Worm (Caenorhabditis elegans) whole organism, L4 larva: ENCODE results near the gene sre-41.

Source experiments
- F26F4.8 ChIP-seq: fragments of 200-800 bp; sonication (Bioruptor generic); conservative IDR thresholded peaks from 2 replicates; pipeline ENCODE4 v1.3.6; 2022; ENCODE audit warnings: missing genetic modification characterization, missing compliant biosample characterization
- F44E2.7 ChIP-seq: fragments of 200-800 bp; sonication (Bioruptor generic); IDR thresholded peaks from 2 replicates; pipeline ENCODE4 v2.1.2; 2022; ENCODE audit warnings: missing genetic modification characterization, missing compliant biosample characterization
- T20F7.1 ChIP-seq: fragments of 200-800 bp; sonication (Bioruptor generic); optimal IDR thresholded peaks from 2 replicates; lab custom pipeline; 2018; ENCODE audit warnings: mild to moderate bottlenecking, missing genetic modification characterization, missing compliant biosample characterization
- T26A8.4 ChIP-seq: fragments of 200-800 bp; sonication (Bioruptor generic); IDR thresholded peaks from 2 replicates; pipeline ENCODE4 v1.3.6; 2022; ENCODE audit warnings: missing genetic modification characterization, missing compliant biosample characterization
- Y105C5A.15 ChIP-seq: fragments of 200-800 bp; sonication (Bioruptor generic); IDR thresholded peaks from 2 replicates; pipeline ENCODE4 v1.3.6; 2022; ENCODE audit warnings: missing genetic modification characterization, missing compliant biosample characterization
- Y5F2A.4 ChIP-seq: fragments of 200-800 bp; sonication (Bioruptor generic); optimal IDR thresholded peaks from 2 replicates; lab custom pipeline; 2018; ENCODE audit warnings: mild to moderate bottlenecking, missing genetic modification characterization, missing compliant biosample characterization
- ZK337.2 ChIP-seq: fragments of 200-800 bp; sonication (Bioruptor generic); IDR thresholded peaks from 2 replicates; pipeline ENCODE4 v1.3.6; 2022; ENCODE audit warnings: missing genetic modification reagents, missing genetic modification characterization, missing compliant biosample characterization
- ama-1 ChIP-seq: fragments of 150-350 bp; optimal IDR thresholded peaks from 2 replicates; lab custom pipeline; 2014; ENCODE audit warnings: inconsistent platforms, mixed read lengths
- arid-1 ChIP-seq: fragments of 200-800 bp; sonication (Bioruptor generic); conservative IDR thresholded peaks from 2 replicates; pipeline ENCODE4 v1.3.6; 2022; ENCODE audit warnings: missing genetic modification reagents, missing genetic modification characterization, missing compliant biosample characterization
- ceh-20 ChIP-seq: fragments of 200-800 bp; sonication (Bioruptor generic); IDR thresholded peaks from 2 replicates; pipeline ENCODE4 v1.3.6; 2022; ENCODE audit warnings: missing genetic modification reagents, missing genetic modification characterization, missing compliant biosample characterization
- ceh-28 ChIP-seq: fragments of 150-350 bp; optimal IDR thresholded peaks from 2 replicates; lab custom pipeline; 2014; ENCODE audit warnings: missing biosample characterization, missing genetic modification reagents, missing genetic modification characterization
- ceh-44 ChIP-seq: fragments of 200-800 bp; sonication (Bioruptor generic); IDR thresholded peaks from 2 replicates; pipeline ENCODE4 v1.3.6; 2022; ENCODE audit warnings: missing genetic modification reagents, missing genetic modification characterization, missing compliant biosample characterization
- ceh-62 ChIP-seq: sonication (generic microtip); optimal IDR thresholded peaks from 2 replicates; lab custom pipeline; 2017; ENCODE audit warnings: missing biosample characterization, missing genetic modification characterization
- ces-1 ChIP-seq: fragments of 150-350 bp; sonication (generic microtip); optimal IDR thresholded peaks from 4 replicates; lab custom pipeline; 2014; ENCODE audit warnings: missing biosample characterization, missing genetic modification reagents, missing genetic modification characterization
- daf-12 ChIP-seq: fragments of 150-350 bp; optimal IDR thresholded peaks from 2 replicates; lab custom pipeline; 2014; ENCODE audit warnings: missing biosample characterization, missing genetic modification reagents, missing genetic modification characterization
- dmd-6 ChIP-seq: fragments of 200-800 bp; sonication (Bioruptor generic); IDR thresholded peaks from 2 replicates; pipeline ENCODE4 v1.3.6; 2022; ENCODE audit warnings: missing genetic modification reagents, missing genetic modification characterization, missing compliant biosample characterization
- dmd-8 ChIP-seq: fragments of 200-800 bp; sonication (Bioruptor generic); IDR thresholded peaks from 2 replicates; pipeline ENCODE4 v1.3.6; 2022; ENCODE audit warnings: missing genetic modification characterization, missing compliant biosample characterization
- duxl-1 ChIP-seq: sonication (generic microtip); optimal IDR thresholded peaks from 2 replicates; lab custom pipeline; 2016; ENCODE audit warnings: mild to moderate bottlenecking, missing genetic modification characterization, moderate library complexity, missing compliant biosample characterization; ENCODE audit not compliant: poor library complexity
- egl-27 ChIP-seq: sonication (generic microtip); optimal IDR thresholded peaks from 3 replicates; lab custom pipeline; 2017; ENCODE audit warnings: missing biosample characterization, missing genetic modification reagents, missing genetic modification characterization
- egl-43 ChIP-seq: fragments of 200-800 bp; sonication (Bioruptor generic); IDR thresholded peaks from 2 replicates; pipeline ENCODE4 v1.3.6; 2022; ENCODE audit warnings: missing genetic modification reagents, missing genetic modification characterization, missing compliant biosample characterization
- fkh-10 ChIP-seq: fragments of 150-350 bp; optimal IDR thresholded peaks from 2 replicates; lab custom pipeline; 2014; ENCODE audit warnings: missing biosample characterization, missing genetic modification reagents, missing genetic modification characterization
- gei-8 ChIP-seq: fragments of 200-800 bp; sonication (Bioruptor generic); optimal IDR thresholded peaks from 2 replicates; lab custom pipeline; 2018; ENCODE audit warnings: mild to moderate bottlenecking, missing genetic modification characterization, missing compliant biosample characterization
- jun-1 ChIP-seq: fragments of 150-350 bp; optimal IDR thresholded peaks from 2 replicates; lab custom pipeline; 2014; ENCODE audit warnings: missing biosample characterization, missing genetic modification reagents, missing genetic modification characterization
- lin-15B ChIP-seq: fragments of 150-350 bp; sonication (generic microtip); optimal IDR thresholded peaks from 3 replicates; lab custom pipeline; 2014; ENCODE audit warnings: missing biosample characterization, missing genetic modification characterization
- lin-29 ChIP-seq: fragments of 200-800 bp; sonication (Bioruptor generic); IDR thresholded peaks from 2 replicates; pipeline ENCODE4 v1.3.6; 2022; ENCODE audit warnings: missing genetic modification reagents, missing genetic modification characterization, missing compliant biosample characterization
- lin-38 ChIP-seq: fragments of 200-800 bp; sonication (Bioruptor generic); IDR thresholded peaks from 2 replicates; pipeline ENCODE4 v1.3.6; 2022; ENCODE audit warnings: missing genetic modification reagents, missing genetic modification characterization, missing compliant biosample characterization
- lin-39 ChIP-seq: fragments of 150-350 bp; optimal IDR thresholded peaks from 2 replicates; lab custom pipeline; 2014; ENCODE audit warnings: missing biosample characterization, missing genetic modification reagents, missing genetic modification characterization
- lir-3 ChIP-seq: sonication (generic microtip); optimal IDR thresholded peaks from 2 replicates; lab custom pipeline; 2016; ENCODE audit warnings: mild to moderate bottlenecking, missing genetic modification characterization, missing compliant biosample characterization
- lsy-2 ChIP-seq, 2 experiments: fragments of 150-350 bp in 1 of 2; sonication (generic microtip) in 1 of 2; optimal IDR thresholded peaks; 2 replicates each; lab custom pipeline; 2014 to 2017; ENCODE audit warnings: missing biosample characterization in 2 of 2, missing genetic modification characterization in 2 of 2
- mxl-2 ChIP-seq: fragments of 200-800 bp; sonication (Bioruptor generic); conservative IDR thresholded peaks from 2 replicates; pipeline ENCODE4 v1.3.6; 2022; ENCODE audit warnings: missing genetic modification reagents, missing genetic modification characterization, missing compliant biosample characterization
- mxl-3 ChIP-seq: fragments of 200-800 bp; sonication (Bioruptor generic); optimal IDR thresholded peaks from 2 replicates; lab custom pipeline; 2018; ENCODE audit warnings: mild to moderate bottlenecking, missing genetic modification characterization, missing compliant biosample characterization
- nhr-10 ChIP-seq: fragments of 150-350 bp; optimal IDR thresholded peaks from 2 replicates; lab custom pipeline; 2014; ENCODE audit warnings: missing biosample characterization, missing genetic modification characterization
- nhr-111 ChIP-seq: fragments of 200-800 bp; sonication (Bioruptor generic); optimal IDR thresholded peaks from 2 replicates; lab custom pipeline; 2018; ENCODE audit warnings: mild to moderate bottlenecking, missing genetic modification characterization, missing compliant biosample characterization
- nhr-42 ChIP-seq: fragments of 200-800 bp; sonication (Bioruptor generic); IDR thresholded peaks from 2 replicates; pipeline ENCODE4 v1.3.6; 2022; ENCODE audit warnings: missing genetic modification characterization, missing compliant biosample characterization
- nhr-6 ChIP-seq: fragments of 150-350 bp; optimal IDR thresholded peaks from 2 replicates; lab custom pipeline; 2014; ENCODE audit warnings: missing biosample characterization, missing genetic modification characterization
- nhr-76 ChIP-seq: fragments of 150-350 bp; optimal IDR thresholded peaks from 2 replicates; lab custom pipeline; 2014; ENCODE audit warnings: missing biosample characterization, missing genetic modification characterization
- pha-4 ChIP-seq, 2 experiments: fragments of 150-350 bp in 1 of 2; fragments of 200-800 bp in 1 of 2; sonication (Bioruptor generic) in 1 of 2; IDR thresholded peaks in 1 of 2; optimal IDR thresholded peaks in 1 of 2; 2 replicates each; pipeline versions ENCODE4 v1.3.6 to Lab custom; 2014 to 2022; ENCODE audit warnings: missing genetic modification characterization in 2 of 2, missing genetic modification reagents in 2 of 2, missing biosample characterization in 1 of 2, missing compliant biosample characterization in 1 of 2
- php-3 ChIP-seq: fragments of 200-800 bp; sonication (Bioruptor generic); IDR thresholded peaks from 2 replicates; pipeline ENCODE4 v1.3.6; 2022; ENCODE audit warnings: missing genetic modification reagents, missing genetic modification characterization, missing compliant biosample characterization
- skn-1 ChIP-seq: fragments of 150-350 bp; optimal IDR thresholded peaks from 2 replicates; lab custom pipeline; 2014; ENCODE audit warnings: missing biosample characterization, missing genetic modification characterization
- snpc-1.2 ChIP-seq: fragments of 200-800 bp; sonication (Bioruptor generic); IDR thresholded peaks from 2 replicates; pipeline ENCODE4 v1.3.6; 2022; ENCODE audit warnings: missing genetic modification reagents, missing genetic modification characterization, missing compliant biosample characterization
- snpc-4 ChIP-seq: fragments of 150-350 bp; optimal IDR thresholded peaks from 2 replicates; lab custom pipeline; 2014; ENCODE audit warnings: missing biosample characterization, missing genetic modification characterization
- spr-1 ChIP-seq: sonication (generic microtip); optimal IDR thresholded peaks from 2 replicates; lab custom pipeline; 2016; ENCODE audit warnings: mild to moderate bottlenecking, missing genetic modification characterization, missing compliant biosample characterization
- tra-1 ChIP-seq: fragments of 200-800 bp; sonication (Bioruptor generic); IDR thresholded peaks from 2 replicates; pipeline ENCODE4 v1.3.6; 2022; ENCODE audit warnings: missing genetic modification reagents, missing genetic modification characterization, missing compliant biosample characterization
- unc-130 ChIP-seq: sonication (generic microtip); optimal IDR thresholded peaks from 2 replicates; lab custom pipeline; 2016; ENCODE audit warnings: missing genetic modification reagents, missing genetic modification characterization, missing compliant biosample characterization
- unc-39 ChIP-seq: sonication (generic microtip); optimal IDR thresholded peaks from 2 replicates; lab custom pipeline; 2017; ENCODE audit warnings: missing biosample characterization, missing genetic modification characterization
- vab-7 ChIP-seq: fragments of 200-800 bp; sonication (Bioruptor generic); IDR thresholded peaks from 2 replicates; pipeline ENCODE4 v1.3.6; 2022; ENCODE audit warnings: missing genetic modification reagents, missing genetic modification characterization, missing compliant biosample characterization
- zag-1 ChIP-seq: fragments of 150-350 bp; optimal IDR thresholded peaks from 2 replicates; lab custom pipeline; 2014; ENCODE audit warnings: missing biosample characterization, missing genetic modification characterization
- zfp-2 ChIP-seq: sonication (generic microtip); optimal IDR thresholded peaks from 2 replicates; lab custom pipeline; 2016; ENCODE audit warnings: mild to moderate bottlenecking, missing genetic modification characterization, missing compliant biosample characterization
- zip-11 ChIP-seq: fragments of 200-800 bp; sonication (Bioruptor generic); IDR thresholded peaks from 2 replicates; pipeline ENCODE4 v1.3.6; 2022; ENCODE audit warnings: missing genetic modification characterization, missing compliant biosample characterization
- ztf-7 ChIP-seq: fragments of 150-350 bp; optimal IDR thresholded peaks from 2 replicates; lab custom pipeline; 2014; ENCODE audit warnings: missing biosample characterization, missing genetic modification characterization

Gene sre-41

ce11 chrII:12353816-12354215, 34.3 kb upstream of the sre-41 start (continued):
- no peak for TF ChIP-seq pha-4 (GFP tag; IDR thresholded peaks at IDR 0.05; lab: Robert Waterston, UW)
- TF ChIP-seq pha-4 (tag; optimal IDR thresholded peaks at IDR 0.05; lab: Kevin White, UChicago): no peak
- TF ChIP-seq egl-43 (GFP tag; lab: Robert Waterston, UW): no peak
- no peak for TF ChIP-seq fkh-10 (GFP tag; lab: Kevin White, UChicago)
- TF ChIP-seq tra-1 (GFP tag; lab: Robert Waterston, UW): no peak
- no peak for TF ChIP-seq skn-1

- TF ChIP-seq lir-3 (tag; lab: Kevin White, UChicago): no peak
- TF ChIP-seq ZK337.2: 0 out of 2 replicates have a peak, but pooled peaks have one; percentile 36
- peak; percentile 54; the same call in 1 of the 2 replicates for TF ChIP-seq vab-7
- TF ChIP-seq zfp-2 (tag; lab: Kevin White, UChicago): no peak
- TF ChIP-seq ceh-20 (GFP tag; lab: Robert Waterston, UW): no peak
- TF ChIP-seq unc-130 (GFP tag; lab: Kevin White, UChicago): no peak
- peak; percentile 46 for TF ChIP-seq lin-38 (GFP tag; lab: Robert Waterston, UW)
- no peak for TF ChIP-seq ces-1 (GFP tag; lab: Kevin White, UChicago)
- TF ChIP-seq zag-1 (tag; lab: Kevin White, UChicago): no peak
- TF ChIP-seq snpc-1.2 (GFP tag; lab: Robert Waterston, UW): peak; percentile 20; the same call in 1 of the 2 replicates
- TF ChIP-seq unc-39 (tag; lab: Kevin White, UChicago): no peak
- TF ChIP-seq dmd-6 (GFP tag; lab: Robert Waterston, UW): no peak
- no peak for TF ChIP-seq nhr-111
- TF ChIP-seq spr-1 (tag; lab: Kevin White, UChicago): no peak
- TF ChIP-seq ztf-7 (tag; lab: Kevin White, UChicago): no peak
- TF ChIP-seq mxl-3: no peak
- TF ChIP-seq ceh-62 (tag; lab: Kevin White, UChicago): no peak
- no peak for TF ChIP-seq jun-1 (tag; lab: Kevin White, UChicago)
- TF ChIP-seq egl-27 (tag; lab: Kevin White, UChicago): no peak
- TF ChIP-seq T26A8.4 (GFP tag; lab: Robert Waterston, UW): no peak
- no peak for TF ChIP-seq T20F7.1 (GFP tag; lab: Kevin White, UChicago)
- TF ChIP-seq Y105C5A.15 (GFP tag; lab: Robert Waterston, UW): no peak
- TF ChIP-seq dmd-8: no peak
- TF ChIP-seq daf-12: no peak
- TF ChIP-seq nhr-10 (tag; lab: Kevin White, UChicago): no peak
- TF ChIP-seq zip-11 (GFP tag; lab: Robert Waterston, UW): no peak
- TF ChIP-seq ceh-28 (tag; lab: Kevin White, UChicago): no peak
- no peak for TF ChIP-seq Y5F2A.4
- no peak for TF ChIP-seq lin-15B (tag; lab: Kevin White, UChicago)
- peak; percentile 74 for TF ChIP-seq egl-43 (GFP tag; lab: Robert Waterston, UW)
- TF ChIP-seq ama-1 (lab: Kevin White, UChicago): no peak
- TF ChIP-seq gei-8 (GFP tag; lab: Kevin White, UChicago): no peak
- no peak for TF ChIP-seq snpc-4 (tag; lab: Kevin White, UChicago)
- TF ChIP-seq nhr-42 (GFP tag; lab: Robert Waterston, UW): no peak
- 0 out of 2 replicates have a peak, but pooled peaks have one; percentile 12 for TF ChIP-seq ceh-44 (GFP tag; lab: Robert Waterston, UW)
- TF ChIP-seq php-3 (GFP tag; lab: Robert Waterston, UW): no peak
- TF ChIP-seq F44E2.7 (GFP tag; lab: Robert Waterston, UW): 0 out of 2 replicates have a peak, but pooled peaks have one; percentile 13
- TF ChIP-seq lin-29 (GFP tag; lab: Robert Waterston, UW): no peak
- peak; percentile 21 for TF ChIP-seq duxl-1 (tag; lab: Kevin White, UChicago)
- no peak for TF ChIP-seq nhr-6
- TF ChIP-seq nhr-76 (tag; lab: Kevin White, UChicago): no peak
- no peak for TF ChIP-seq lin-39 (tag; lab: Kevin White, UChicago)
- TF ChIP-seq lsy-2 (tag; optimal IDR thresholded peaks at IDR 0.05; lab: Kevin White, UChicago): no peak
- 0 out of 2 replicates have a peak, but pooled peaks have one; percentile 44 for TF ChIP-seq F26F4.8 (GFP tag; lab: Robert Waterston, UW)
- 0 out of 2 replicates have a peak, but pooled peaks have one; percentile 11 for TF ChIP-seq arid-1
- no peak for TF ChIP-seq mxl-2 (GFP tag; lab: Robert Waterston, UW)
These were observed 25.8 kb upstream of the sre-41 start for ce11 chrII:12362262-12362661.
